Worm (Caenorhabditis elegans) whole organism, L2 larva: ENCODE measurements around the gene C31B8.7.

Experiments used
- C34F6.9 ChIP-seq: fragments of 150-350 bp; optimal IDR thresholded peaks from 2 replicates; lab custom pipeline; 2014; ENCODE audit warnings: missing biosample characterization, missing genetic modification characterization
- F13H6.1 ChIP-seq: sonication (generic microtip); optimal IDR thresholded peaks from 2 replicates; lab custom pipeline; 2016; ENCODE audit warnings: missing genetic modification characterization, missing compliant biosample characterization
- ZK546.5 ChIP-seq: sonication (generic microtip); optimal IDR thresholded peaks from 2 replicates; lab custom pipeline; 2017; ENCODE audit warnings: missing biosample characterization, missing genetic modification characterization
- alr-1 ChIP-seq: fragments of 150-350 bp; optimal IDR thresholded peaks from 2 replicates; lab custom pipeline; 2014; ENCODE audit warnings: missing biosample characterization, missing genetic modification characterization
- aly-2 ChIP-seq: fragments of 150-350 bp; optimal IDR thresholded peaks from 2 replicates; lab custom pipeline; 2014; ENCODE audit warnings: missing biosample characterization, missing genetic modification characterization
- ama-1 ChIP-seq: fragments of 150-350 bp; optimal IDR thresholded peaks from 2 replicates; lab custom pipeline; 2018; ENCODE audit warnings: inconsistent platforms
- blmp-1 ChIP-seq: sonication (generic microtip); optimal IDR thresholded peaks from 2 replicates; lab custom pipeline; 2017; ENCODE audit warnings: missing genetic modification characterization, mild to moderate bottlenecking, missing compliant biosample characterization, antibody characterized with exemption, moderate library complexity; ENCODE audit not compliant: insufficient read depth
- ceh-16 ChIP-seq: fragments of 150-350 bp; optimal IDR thresholded peaks from 2 replicates; lab custom pipeline; 2014; ENCODE audit warnings: missing biosample characterization, missing genetic modification characterization
- crh-2 ChIP-seq: sonication (generic microtip); optimal IDR thresholded peaks from 2 replicates; lab custom pipeline; 2017; ENCODE audit warnings: missing biosample characterization, missing genetic modification characterization
- dmd-4 ChIP-seq: sonication (generic microtip); optimal IDR thresholded peaks from 2 replicates; lab custom pipeline; 2017; ENCODE audit warnings: missing biosample characterization, missing genetic modification characterization
- egl-27 ChIP-seq: sonication (generic microtip); optimal IDR thresholded peaks from 3 replicates; lab custom pipeline; 2017; ENCODE audit warnings: missing biosample characterization, missing genetic modification reagents, missing genetic modification characterization
- fos-1 ChIP-seq: fragments of 150-350 bp; optimal IDR thresholded peaks from 2 replicates; lab custom pipeline; 2014; ENCODE audit warnings: missing biosample characterization, missing genetic modification characterization
- gmeb-1 ChIP-seq: fragments of 150-350 bp; optimal IDR thresholded peaks from 2 replicates; lab custom pipeline; 2014; ENCODE audit warnings: missing biosample characterization, missing genetic modification characterization
- lin-39 ChIP-seq: fragments of 150-350 bp; optimal IDR thresholded peaks from 2 replicates; lab custom pipeline; 2014; ENCODE audit warnings: missing biosample characterization, missing genetic modification reagents, missing genetic modification characterization
- mab-5 ChIP-seq: fragments of 150-350 bp; optimal IDR thresholded peaks from 2 replicates; lab custom pipeline; 2014; ENCODE audit warnings: missing biosample characterization, missing genetic modification characterization
- nhr-10 ChIP-seq: sonication (generic microtip); optimal IDR thresholded peaks from 2 replicates; lab custom pipeline; 2017; ENCODE audit warnings: missing biosample characterization, missing genetic modification characterization
- nhr-12 ChIP-seq: fragments of 150-350 bp; optimal IDR thresholded peaks from 2 replicates; lab custom pipeline; 2014; ENCODE audit warnings: missing biosample characterization, missing genetic modification characterization
- nhr-25 ChIP-seq: fragments of 150-350 bp; sonication (generic microtip); optimal IDR thresholded peaks from 3 replicates; lab custom pipeline; 2014; ENCODE audit warnings: missing biosample characterization, missing genetic modification characterization
- nhr-6 ChIP-seq: fragments of 150-350 bp; optimal IDR thresholded peaks from 2 replicates; lab custom pipeline; 2014; ENCODE audit warnings: missing biosample characterization, missing genetic modification characterization
- nhr-77 ChIP-seq: fragments of 150-350 bp; optimal IDR thresholded peaks from 2 replicates; lab custom pipeline; 2014; ENCODE audit warnings: missing biosample characterization, missing genetic modification characterization
- sma-3 ChIP-seq: sonication (generic microtip); optimal IDR thresholded peaks from 2 replicates; lab custom pipeline; 2016; ENCODE audit warnings: missing genetic modification reagents, missing genetic modification characterization, missing compliant biosample characterization
- sma-9 ChIP-seq, 2 experiments: fragments of 150-350 bp in 1 of 2; sonication (generic microtip) in 1 of 2; optimal IDR thresholded peaks; 2 replicates each; lab custom pipeline; 2014 to 2016; ENCODE audit warnings: missing genetic modification characterization in 2 of 2, mild to moderate bottlenecking in 1 of 2, missing biosample characterization in 1 of 2, missing compliant biosample characterization in 1 of 2, missing genetic modification reagents in 1 of 2, moderate library complexity in 1 of 2
- snpc-4 ChIP-seq: fragments of 150-350 bp; optimal IDR thresholded peaks from 2 replicates; lab custom pipeline; 2014; ENCODE audit warnings: missing biosample characterization, missing genetic modification characterization
- unc-55 ChIP-seq: fragments of 150-350 bp; sonication (generic microtip); optimal IDR thresholded peaks from 3 replicates; lab custom pipeline; 2014; ENCODE audit warnings: missing biosample characterization, missing genetic modification reagents, missing genetic modification characterization
- unc-62 ChIP-seq: fragments of 150-350 bp; optimal IDR thresholded peaks from 2 replicates; lab custom pipeline; 2014; ENCODE audit warnings: missing biosample characterization, missing genetic modification reagents, missing genetic modification characterization
- zag-1 ChIP-seq: fragments of 150-350 bp; optimal IDR thresholded peaks from 2 replicates; lab custom pipeline; 2014; ENCODE audit warnings: missing biosample characterization, missing genetic modification characterization
- ztf-1 ChIP-seq: fragments of 200-800 bp; sonication (Bioruptor generic); conservative IDR thresholded peaks from 2 replicates; pipeline ENCODE4 v1.3.6; 2022; ENCODE audit warnings: missing genetic modification characterization, missing compliant biosample characterization
- ztf-11 ChIP-seq: sonication (generic microtip); optimal IDR thresholded peaks from 2 replicates; lab custom pipeline; 2017; ENCODE audit warnings: missing biosample characterization, missing genetic modification characterization

C31B8.7 gene

ce11 chrV:2859738-2860137 is 43.4 kb downstream of the C31B8.7 start, which contains the start of gene srj-54:
Gene srj-54 (minus strand): TSS chrV:2859838.
- TF ChIP-seq gmeb-1 (no peak), crh-2 (tag; lab: Kevin White, UChicago) (no peak), ceh-16 (no peak), ama-1 (no peak), ztf-1 (no peak), snpc-4 (tag; lab: Kevin White, UChicago) (no peak), alr-1 (tag; lab: Kevin White, UChicago) (no peak), egl-27 (tag; lab: Kevin White, UChicago) (no peak), ztf-11 (tag; lab: Kevin White, UChicago) (no peak), F13H6.1 (tag; lab: Kevin White, UChicago) (no peak), ZK546.5 (tag; lab: Kevin White, UChicago) (no peak)
- TF ChIP-seq, all 48 proteins: peak for 0

DNA sequence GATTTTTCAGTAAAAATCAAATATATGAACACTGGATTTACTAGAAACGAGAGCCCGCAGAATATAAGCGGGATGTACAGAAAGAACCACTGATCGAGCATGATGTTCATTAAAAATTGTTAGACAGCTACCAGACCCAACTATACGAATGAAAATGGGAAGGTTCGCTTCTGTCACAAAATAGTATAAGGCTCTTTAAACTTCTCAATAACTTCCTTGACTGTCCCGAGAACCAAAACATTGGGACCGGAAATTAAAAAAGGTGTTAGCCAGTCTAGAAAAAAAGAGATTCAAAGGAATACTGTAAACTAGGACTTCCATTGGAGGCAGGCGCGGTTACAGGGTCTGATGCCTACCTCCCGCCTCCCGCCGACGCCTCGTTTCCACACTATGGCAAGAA is 45.3 kb downstream of the C31B8.7 start, which contains the start of gene srj-55:
srj-55 (minus strand) TSS at position 101 of the 400 bp plus-strand sequence.
- TF ChIP-seq unc-62 (GFP tag; lab: Kevin White, UChicago) (no peak), ceh-16 (no peak), nhr-6 (tag; lab: Kevin White, UChicago) (no peak), alr-1 (tag; lab: Kevin White, UChicago) (no peak), snpc-4 (tag; lab: Kevin White, UChicago) (no peak), blmp-1 (no peak), dmd-4 (tag; lab: Kevin White, UChicago) (no peak), nhr-77 (tag; lab: Kevin White, UChicago) (no peak), mab-5 (tag; lab: Kevin White, UChicago) (no peak), C34F6.9 (tag; lab: Kevin White, UChicago) (no peak), unc-55 (GFP tag; lab: Kevin White, UChicago) (no peak), sma-9 (GFP tag; optimal IDR thresholded peaks at IDR 0.05; lab: Kevin White, UChicago) (no peak), sma-9 (tag; optimal IDR thresholded peaks at IDR 0.05; lab: Kevin White, UChicago) (no peak)

ce11 chrV:2855473-2855872 is 47.7 kb downstream of the C31B8.7 start, which contains the start of gene srj-57:
Gene srj-57 (minus strand): TSS chrV:2855573.
- no peak for TF ChIP-seq nhr-12 (tag; lab: Kevin White, UChicago)
- no peak for TF ChIP-seq ama-1
- TF ChIP-seq gmeb-1 = no peak
- no peak for TF ChIP-seq aly-2 (tag; lab: Kevin White, UChicago)
- TF ChIP-seq nhr-77 (tag; lab: Kevin White, UChicago) = no peak
- TF ChIP-seq lin-39 (tag; lab: Kevin White, UChicago) = no peak
- TF ChIP-seq F13H6.1 (tag; lab: Kevin White, UChicago) = no peak
- no peak for TF ChIP-seq nhr-10 (tag; lab: Kevin White, UChicago)
- TF ChIP-seq fos-1 (tag; lab: Kevin White, UChicago) = no peak
- no peak for TF ChIP-seq C34F6.9 (tag; lab: Kevin White, UChicago)
- no peak for TF ChIP-seq sma-3 (GFP tag; lab: Kevin White, UChicago)
- TF ChIP-seq dmd-4 (tag; lab: Kevin White, UChicago) = no peak
- no peak for TF ChIP-seq zag-1 (tag; lab: Kevin White, UChicago)
- no peak for TF ChIP-seq egl-27 (tag; lab: Kevin White, UChicago)
- no peak for TF ChIP-seq nhr-25 (tag; lab: Kevin White, UChicago)
